Fruit fly (Drosophila melanogaster) whole organism, adult: Measurements from ENCODE around the gene CG31103.
A peak's percentile ranks its signal among the peaks of the same experiment; 100 is the strongest.

Experiments
- CG11617 ChIP-seq: fragments of 200-800 bp; sonication (Bioruptor generic); optimal IDR thresholded peaks from 2 replicates; lab custom pipeline; 2017; ENCODE audit warnings: mild to moderate bottlenecking, missing biosample characterization, missing genetic modification reagents, missing genetic modification characterization
- CG12768 ChIP-seq: fragments of 200-800 bp; sonication (Bioruptor generic); optimal IDR thresholded peaks from 2 replicates; lab custom pipeline; 2017; ENCODE audit warnings: missing biosample characterization, missing genetic modification characterization, mild to moderate bottlenecking, moderate library complexity, missing genetic modification reagents
- CG14711 ChIP-seq: fragments of 200-800 bp; sonication (Bioruptor generic); optimal IDR thresholded peaks from 2 replicates; lab custom pipeline; 2018; ENCODE audit warnings: missing biosample characterization, mild to moderate bottlenecking, missing genetic modification characterization, moderate library complexity
- CG1620 ChIP-seq: fragments of 200-800 bp; sonication (Bioruptor generic); optimal IDR thresholded peaks from 2 replicates; lab custom pipeline; 2016; ENCODE audit warnings: missing biosample characterization, missing genetic modification characterization
- CG33017 ChIP-seq: fragments of 200-800 bp; sonication (Bioruptor generic); optimal IDR thresholded peaks from 2 replicates; lab custom pipeline; 2018; ENCODE audit warnings: missing biosample characterization, mild to moderate bottlenecking, missing genetic modification characterization, moderate library complexity
- CG5204 ChIP-seq: fragments of 200-800 bp; sonication (Bioruptor generic); optimal IDR thresholded peaks from 2 replicates; lab custom pipeline; 2016; ENCODE audit warnings: missing biosample characterization, missing genetic modification characterization
- CG7045 ChIP-seq: fragments of 200-800 bp; sonication (Bioruptor generic); optimal IDR thresholded peaks from 2 replicates; lab custom pipeline; 2017; ENCODE audit warnings: missing biosample characterization, mild to moderate bottlenecking, missing genetic modification characterization
- CG7101 ChIP-seq: fragments of 200-800 bp; sonication (Bioruptor generic); optimal IDR thresholded peaks from 2 replicates; lab custom pipeline; 2018; ENCODE audit warnings: missing biosample characterization, mild to moderate bottlenecking, missing genetic modification characterization, moderate library complexity
- Clk ChIP-seq: fragments of 200-800 bp; sonication (Bioruptor generic); optimal IDR thresholded peaks from 2 replicates; lab custom pipeline; 2017; ENCODE audit warnings: missing biosample characterization, missing genetic modification characterization
- Crg-1 ChIP-seq: fragments of 200-800 bp; sonication (Bioruptor generic); optimal IDR thresholded peaks from 2 replicates; lab custom pipeline; 2016; ENCODE audit warnings: missing biosample characterization, missing genetic modification characterization
- Hr96 ChIP-seq: fragments of 200-800 bp; sonication (Bioruptor generic); optimal IDR thresholded peaks from 2 replicates; lab custom pipeline; 2016; ENCODE audit warnings: missing biosample characterization, missing genetic modification characterization
- Mnt ChIP-seq: fragments of 200-800 bp; sonication (Bioruptor generic); optimal IDR thresholded peaks from 2 replicates; lab custom pipeline; 2016; ENCODE audit warnings: missing biosample characterization, mild to moderate bottlenecking, missing genetic modification characterization
- bab1 ChIP-seq: fragments of 200-800 bp; sonication (Bioruptor generic); optimal IDR thresholded peaks from 3 replicates; lab custom pipeline; 2019; ENCODE audit warnings: missing biosample characterization, mild to moderate bottlenecking, missing genetic modification characterization, moderate library complexity
- cic ChIP-seq: fragments of 200-800 bp; sonication (Bioruptor generic); optimal IDR thresholded peaks from 2 replicates; lab custom pipeline; 2017; ENCODE audit warnings: missing biosample characterization, mild to moderate bottlenecking, missing genetic modification characterization, moderate library complexity
- cnc ChIP-seq, 2 experiments: fragments of >200 bp; optimal IDR thresholded peaks; 2 replicates each; lab custom pipeline; 2017
- kay ChIP-seq: fragments of 200-800 bp; sonication (Bioruptor generic); peaks from one replicate; lab custom pipeline; 2016; ENCODE audit warnings: missing biosample characterization, missing genetic modification characterization, borderline replicate concordance
- ovo ChIP-seq: fragments of 200-800 bp; sonication (Bioruptor generic); optimal IDR thresholded peaks from 2 replicates; lab custom pipeline; 2016; ENCODE audit warnings: missing biosample characterization, missing genetic modification characterization
- pad ChIP-seq: fragments of 200-800 bp; sonication (Bioruptor generic); optimal IDR thresholded peaks from 3 replicates; lab custom pipeline; 2017; ENCODE audit warnings: missing biosample characterization, missing genetic modification characterization, mild to moderate bottlenecking, moderate library complexity, missing genetic modification reagents
- tj ChIP-seq: fragments of 200-800 bp; sonication (Bioruptor generic); optimal IDR thresholded peaks from 3 replicates; lab custom pipeline; 2017; ENCODE audit warnings: missing biosample characterization, mild to moderate bottlenecking, missing genetic modification characterization, moderate library complexity
- toe ChIP-seq: fragments of 200-800 bp; sonication (Bioruptor generic); optimal IDR thresholded peaks from 2 replicates; lab custom pipeline; 2016; ENCODE audit warnings: missing biosample characterization, missing genetic modification characterization

The CG31103 gene

DNA sequence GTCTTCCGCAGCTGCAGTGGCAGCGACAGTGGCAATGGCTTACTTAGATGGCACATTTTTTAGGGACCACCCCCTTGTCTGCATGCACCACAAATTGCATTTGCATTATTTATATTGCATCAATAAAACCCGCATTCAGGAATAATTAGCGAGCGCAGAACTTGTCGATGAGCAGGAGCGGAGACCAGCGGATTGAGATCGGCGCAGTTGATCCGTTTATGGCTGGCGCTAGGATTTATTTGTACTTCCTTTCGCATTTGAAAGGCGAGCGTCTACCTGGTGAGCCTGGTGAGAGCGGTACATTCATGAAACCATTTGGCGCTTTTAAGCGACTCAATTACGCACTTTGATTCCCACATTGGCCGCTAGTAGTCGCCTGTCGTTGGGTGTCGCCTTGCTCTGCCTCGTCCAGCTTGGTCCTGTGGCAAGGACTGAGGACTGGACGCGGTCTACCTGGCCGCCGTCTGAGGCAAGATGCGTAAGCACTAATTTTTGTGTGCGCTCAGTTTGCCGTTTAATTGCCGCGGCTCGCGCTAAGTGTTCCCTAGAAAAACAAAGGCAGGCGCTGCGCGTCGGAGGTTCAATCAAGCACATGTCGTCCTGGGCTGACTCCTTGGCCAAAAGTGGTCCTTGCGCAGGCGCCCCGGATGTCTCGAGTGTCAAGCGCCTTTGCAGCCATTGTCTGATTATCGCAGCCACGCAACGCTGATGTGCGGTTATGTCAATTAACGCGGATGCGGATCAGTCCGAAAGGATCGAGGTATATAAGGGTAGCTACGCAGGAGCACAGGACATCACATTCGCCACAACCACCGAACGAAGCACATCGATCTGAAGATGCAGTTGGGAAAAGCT, 24.2 kb upstream of the CG31103 start, which contains the start of gene CG13653:
Gene CG13653 (plus strand): TSS at position 805 of the 855 bp plus-strand sequence.
- TF ChIP-seq bab1 (GFP tag; lab: Kevin White, UChicago), result no peak
- TF ChIP-seq pad (GFP tag; lab: Kevin White, UChicago), result no peak
- TF ChIP-seq CG33017 (tag; lab: Kevin White, UChicago), result no peak
- no peak for TF ChIP-seq CG1620
- no peak for TF ChIP-seq tj (GFP tag; lab: Kevin White, UChicago)
- no peak for TF ChIP-seq kay (GFP tag; lab: Kevin White, UChicago)
- no peak for TF ChIP-seq CG11617 (GFP tag; lab: Kevin White, UChicago)
- TF ChIP-seq cnc (optimal IDR thresholded peaks at IDR 0.05; lab: Kevin White, UChicago), result no peak
- TF ChIP-seq Mnt (GFP tag; lab: Kevin White, UChicago), result no peak
- no peak for TF ChIP-seq CG7101 (tag; lab: Kevin White, UChicago)
- no peak for TF ChIP-seq CG7045
- TF ChIP-seq Crg-1 (GFP tag; lab: Kevin White, UChicago), result no peak
- TF ChIP-seq CG12768 (GFP tag; lab: Kevin White, UChicago), result no peak
- no peak for TF ChIP-seq CG5204 (GFP tag; lab: Kevin White, UChicago)

- TF ChIP-seq CG33017 (tag; lab: Kevin White, UChicago), result no peak
These were observed 19.7 kb upstream of the CG31103 start, which contains the start of gene CG13654 for dm6 chr3R:25199321-25199868. CG13654 (plus strand) TSS chr3R:25199818.

- TF ChIP-seq CG7045, result no peak
- no peak for TF ChIP-seq CG7101 (tag; lab: Kevin White, UChicago)
- TF ChIP-seq Crg-1 (GFP tag; lab: Kevin White, UChicago), result no peak
These were observed 13.6 kb upstream of the CG31103 start for dm6 chr3R:25205413-25205977.

- TF ChIP-seq CG5204 (GFP tag; lab: Kevin White, UChicago), result peak; percentile 27
- no peak for TF ChIP-seq Clk
- no peak for TF ChIP-seq CG11617 (GFP tag; lab: Kevin White, UChicago)
- TF ChIP-seq pad (GFP tag; lab: Kevin White, UChicago), result no peak
- no peak for TF ChIP-seq cic (GFP tag; lab: Kevin White, UChicago)
- peak; percentile 40 for TF ChIP-seq CG7101 (tag; lab: Kevin White, UChicago)
- TF ChIP-seq kay (GFP tag; lab: Kevin White, UChicago), result no peak
- no peak for TF ChIP-seq Crg-1 (GFP tag; lab: Kevin White, UChicago)
- peak; percentile 0 for TF ChIP-seq Hr96 (GFP tag; lab: Kevin White, UChicago)
- peak; percentile 57 for TF ChIP-seq CG33017 (tag; lab: Kevin White, UChicago)
- no peak for TF ChIP-seq bab1 (GFP tag; lab: Kevin White, UChicago)
- no peak for TF ChIP-seq ovo
- TF ChIP-seq toe, result peak; percentile 3
- no peak for TF ChIP-seq cnc (optimal IDR thresholded peaks at IDR 0.05; lab: Kevin White, UChicago)
- TF ChIP-seq Mnt (GFP tag; lab: Kevin White, UChicago), result no peak
- TF ChIP-seq tj (GFP tag; lab: Kevin White, UChicago), result no peak
- no peak for TF ChIP-seq CG12768 (GFP tag; lab: Kevin White, UChicago)
- peak; percentile 44 for TF ChIP-seq CG7045
- TF ChIP-seq CG14711 (tag; lab: Kevin White, UChicago), result no peak
- no peak for TF ChIP-seq CG1620
These were observed 11.6 kb upstream of the CG31103 start for dm6 chr3R:25207405-25208003.

DNA sequence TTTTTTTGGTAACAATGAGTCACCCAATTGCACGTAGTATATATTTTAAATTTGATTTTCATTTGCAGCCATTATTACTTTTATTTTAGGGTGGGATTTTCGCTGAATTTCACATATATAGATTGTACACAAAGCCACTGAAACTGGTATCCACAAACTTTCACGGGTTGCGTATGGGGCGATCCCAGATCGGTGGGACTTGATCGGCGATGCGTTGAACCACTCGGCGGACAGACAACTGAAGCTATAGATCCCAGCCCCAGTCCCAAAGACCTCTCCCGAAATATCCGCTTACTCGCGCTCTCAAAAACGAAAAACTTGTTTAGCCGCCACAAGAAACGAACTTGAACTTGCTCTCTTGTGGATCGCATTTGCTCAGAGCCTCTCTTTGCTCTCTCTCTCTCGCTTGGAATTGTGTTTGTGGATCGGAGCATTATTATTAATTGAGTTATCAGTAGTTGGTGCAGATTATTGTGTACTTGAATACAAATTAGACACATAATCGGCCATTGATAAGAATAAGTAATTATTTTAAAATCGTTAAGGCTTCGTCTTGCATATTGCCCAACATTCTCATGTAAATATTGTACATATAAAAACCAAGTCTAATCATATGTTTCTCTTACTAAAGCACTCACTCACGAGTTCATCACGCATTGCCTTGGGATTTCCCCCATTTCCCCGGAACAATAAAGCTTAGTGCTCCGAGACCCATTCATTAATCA, 10.9 kb upstream of the CG31103 start, which contains the start of gene Cad96Ca:
Gene Cad96Ca (minus strand): TSS at position 242 of the 725 bp plus-strand sequence.
- TF ChIP-seq cnc (optimal IDR thresholded peaks at IDR 0.05; lab: Kevin White, UChicago) (no peak), CG33017 (tag; lab: Kevin White, UChicago) (no peak), CG1620 (no peak), tj (GFP tag; lab: Kevin White, UChicago) (no peak), CG14711 (tag; lab: Kevin White, UChicago) (no peak), CG7101 (tag; lab: Kevin White, UChicago) (no peak), pad (GFP tag; lab: Kevin White, UChicago) (no peak), CG5204 (GFP tag; lab: Kevin White, UChicago) (no peak), toe (no peak), bab1 (GFP tag; lab: Kevin White, UChicago) (no peak), Crg-1 (GFP tag; lab: Kevin White, UChicago) (no peak), CG7045 (no peak), Hr96 (GFP tag; lab: Kevin White, UChicago) (no peak), ovo (no peak), cic (GFP tag; lab: Kevin White, UChicago) (no peak), CG11617 (GFP tag; lab: Kevin White, UChicago) (no peak)
